Worm (Caenorhabditis elegans) whole organism, L3 larva: ENCODE results near the gene gcy-33.

Experiments used
- ceh-9 ChIP-seq: sonication (generic microtip); optimal IDR thresholded peaks from 2 replicates; lab custom pipeline; 2018; ENCODE audit warnings: missing biosample characterization, missing genetic modification characterization
- fkh-10 ChIP-seq: sonication (generic microtip); optimal IDR thresholded peaks from 2 replicates; lab custom pipeline; 2017; ENCODE audit warnings: missing biosample characterization, missing genetic modification reagents, missing genetic modification characterization
- lin-15B ChIP-seq: fragments of 150-350 bp; optimal IDR thresholded peaks from 2 replicates; lab custom pipeline; 2014; ENCODE audit warnings: missing biosample characterization, missing genetic modification characterization
- mdl-1 ChIP-seq: fragments of 150-350 bp; optimal IDR thresholded peaks from 2 replicates; lab custom pipeline; 2014; ENCODE audit warnings: missing biosample characterization, missing genetic modification characterization
- nhr-237 ChIP-seq: fragments of 150-350 bp; optimal IDR thresholded peaks from 2 replicates; lab custom pipeline; 2014; ENCODE audit warnings: missing biosample characterization, missing genetic modification characterization
- pqm-1 ChIP-seq: fragments of 150-350 bp; optimal IDR thresholded peaks from 2 replicates; lab custom pipeline; 2017; ENCODE audit warnings: missing biosample characterization, missing genetic modification characterization, inconsistent platforms
- snpc-4 ChIP-seq: fragments of 150-350 bp; optimal IDR thresholded peaks from 2 replicates; lab custom pipeline; 2014; ENCODE audit warnings: missing biosample characterization, missing genetic modification characterization
- unc-62 ChIP-seq: fragments of 150-350 bp; sonication (generic microtip); optimal IDR thresholded peaks from 4 replicates; lab custom pipeline; 2014; ENCODE audit warnings: missing biosample characterization, missing genetic modification reagents, missing genetic modification characterization
- ztf-4 ChIP-seq: fragments of 150-350 bp; optimal IDR thresholded peaks from 2 replicates; lab custom pipeline; 2014; ENCODE audit warnings: missing biosample characterization, missing genetic modification characterization

DNA sequence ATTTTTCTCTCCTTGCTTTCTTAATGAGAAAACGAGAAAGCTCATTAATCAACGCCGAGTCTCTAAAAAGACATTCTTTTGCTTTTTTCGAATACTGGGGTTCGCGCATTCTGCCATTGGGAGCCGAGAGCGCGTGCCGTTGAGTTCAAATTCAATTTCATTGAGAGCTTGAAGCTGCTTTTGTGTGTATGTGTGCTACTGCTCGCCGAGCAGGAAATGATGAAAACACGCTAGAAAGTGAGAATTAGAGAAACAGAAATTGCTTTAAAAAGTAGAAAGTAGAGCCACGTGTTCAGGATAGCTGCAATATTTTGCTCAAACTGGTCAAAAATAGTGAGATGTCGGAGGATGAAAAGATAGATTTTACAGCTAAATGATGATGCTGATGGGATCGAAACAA, 24.1 kb upstream of the gcy-33 start:
- TF ChIP-seq snpc-4 (tag; lab: Kevin White, UChicago), result no peak
- TF ChIP-seq lin-15B, result no peak
- TF ChIP-seq unc-62 (GFP tag; lab: Kevin White, UChicago), result no peak
- no peak for TF ChIP-seq ceh-9
- no peak for TF ChIP-seq pqm-1 (tag; lab: Kevin White, UChicago)
- TF ChIP-seq mdl-1 (tag; lab: Kevin White, UChicago), result no peak
- TF ChIP-seq fkh-10 (GFP tag; lab: Kevin White, UChicago), result peak; percentile 97
- TF ChIP-seq ztf-4 (tag; lab: Kevin White, UChicago), result no peak
- no peak for TF ChIP-seq nhr-237 (tag; lab: Kevin White, UChicago)
